Fruit fly (Drosophila melanogaster) whole organism, embryonic: ENCODE measurements around the gene Cyp9f2.

Source experiments
- CG12299 ChIP-seq: fragments of 200-800 bp; sonication (Bioruptor generic); optimal IDR thresholded peaks from 2 replicates; lab custom pipeline; 2018; ENCODE audit warnings: missing biosample characterization, mild to moderate bottlenecking, missing genetic modification characterization
- CG13287 ChIP-seq: fragments of 200-800 bp; sonication (Bioruptor generic); IDR thresholded peaks from 2 replicates; pipeline ENCODE4 v1.3.6; 2022; ENCODE audit warnings: missing biosample characterization, missing genetic modification characterization; ENCODE audit not compliant: partially characterized antibody
- CG15479 ChIP-seq: fragments of 200-800 bp; sonication (Bioruptor generic); optimal IDR thresholded peaks from 3 replicates; lab custom pipeline; 2019; ENCODE audit warnings: missing biosample characterization, mild to moderate bottlenecking, missing genetic modification characterization, moderate library complexity
- CG16779 ChIP-seq: fragments of 200-800 bp; sonication (Bioruptor generic); IDR thresholded peaks from 2 replicates; pipeline ENCODE4 v1.3.6; 2022; ENCODE audit warnings: missing biosample characterization, missing genetic modification characterization
- CG17328 ChIP-seq: fragments of 200-800 bp; sonication (Bioruptor generic); IDR thresholded peaks from 2 replicates; pipeline ENCODE4 v1.3.6; 2022; ENCODE audit warnings: missing biosample characterization, missing genetic modification characterization
- CG18476 ChIP-seq: fragments of 200-800 bp; sonication (Bioruptor generic); optimal IDR thresholded peaks from 2 replicates; lab custom pipeline; 2016; ENCODE audit warnings: missing biosample characterization, mild to moderate bottlenecking, missing genetic modification characterization
- CG31365 ChIP-seq: fragments of 200-800 bp; sonication (Bioruptor generic); optimal IDR thresholded peaks from 2 replicates; lab custom pipeline; 2018; ENCODE audit warnings: missing biosample characterization, mild to moderate bottlenecking, missing genetic modification characterization
- CG33213 ChIP-seq: fragments of 200-800 bp; sonication (Bioruptor generic); optimal IDR thresholded peaks from 3 replicates; lab custom pipeline; 2016; ENCODE audit warnings: missing biosample characterization, missing genetic modification characterization
- CG34422 ChIP-seq: fragments of 200-800 bp; sonication (Bioruptor generic); IDR thresholded peaks from 3 replicates; pipeline ENCODE4 v1.3.6; 2022; ENCODE audit warnings: missing biosample characterization, missing genetic modification characterization
- CG5245 ChIP-seq: fragments of 200-800 bp; sonication (Bioruptor generic); optimal IDR thresholded peaks from 3 replicates; lab custom pipeline; 2016; ENCODE audit warnings: missing biosample characterization, missing genetic modification characterization
- CG6683 ChIP-seq: fragments of 200-800 bp; sonication (Bioruptor generic); optimal IDR thresholded peaks from 2 replicates; lab custom pipeline; 2017; ENCODE audit warnings: missing biosample characterization, mild to moderate bottlenecking, missing genetic modification characterization, missing genetic modification reagents
- CG6689 ChIP-seq: fragments of 200-800 bp; sonication (Bioruptor generic); IDR thresholded peaks from 2 replicates; pipeline ENCODE4 v1.3.6; 2022; ENCODE audit warnings: missing biosample characterization, missing genetic modification characterization
- D ChIP-seq, 2 experiments: fragments of 200-800 bp in 1 of 2; fragments of >200 bp in 1 of 2; sonication (Bioruptor generic) in 1 of 2; optimal IDR thresholded peaks; 2 replicates in 1 of 2; 3 replicates in 1 of 2; lab custom pipeline; 2017; ENCODE audit warnings: mild to moderate bottlenecking in 1 of 2, missing biosample characterization in 1 of 2, missing genetic modification characterization in 1 of 2, missing genetic modification reagents in 1 of 2
- Deaf1 ChIP-seq: fragments of 200-800 bp; optimal IDR thresholded peaks from 3 replicates; lab custom pipeline; 2019; ENCODE audit warnings: missing biosample characterization, mild to moderate bottlenecking, missing genetic modification characterization, moderate library complexity
- Dfd ChIP-seq, 2 experiments: fragments of >200 bp; optimal IDR thresholded peaks; 2 replicates each; lab custom pipeline; 2017; ENCODE audit warnings: missing biosample characterization in 2 of 2, missing genetic modification characterization in 2 of 2
- Drgx ChIP-seq: fragments of 200-800 bp; sonication (Bioruptor generic); IDR thresholded peaks from 2 replicates; pipeline ENCODE4 v1.3.6; 2022; ENCODE audit warnings: missing biosample characterization, missing genetic modification characterization
- Spps ChIP-seq: fragments of 200-800 bp; sonication (Bioruptor generic); optimal IDR thresholded peaks from 2 replicates; lab custom pipeline; 2018; ENCODE audit warnings: missing biosample characterization, mild to moderate bottlenecking, missing genetic modification characterization
- Tbp ChIP-seq: fragments of >200 bp; optimal IDR thresholded peaks from 2 replicates; lab custom pipeline; 2018; ENCODE audit warnings: missing biosample characterization, missing genetic modification characterization
- ase ChIP-seq: fragments of 200-800 bp; sonication (Bioruptor generic); IDR thresholded peaks from 3 replicates; pipeline ENCODE4 v1.3.6; 2022; ENCODE audit warnings: missing biosample characterization, missing genetic modification characterization
- dm ChIP-seq: fragments of 200-800 bp; sonication (Bioruptor generic); optimal IDR thresholded peaks from 3 replicates; lab custom pipeline; 2016; ENCODE audit warnings: missing biosample characterization, missing genetic modification characterization
- exex ChIP-seq: fragments of 200-800 bp; sonication (Bioruptor generic); optimal IDR thresholded peaks from 4 replicates; lab custom pipeline; 2018; ENCODE audit warnings: missing biosample characterization, mild to moderate bottlenecking, missing genetic modification characterization, moderate library complexity
- fd96Cb ChIP-seq: fragments of 200-800 bp; sonication (Bioruptor generic); optimal IDR thresholded peaks from 2 replicates; lab custom pipeline; 2018; ENCODE audit warnings: missing biosample characterization, mild to moderate bottlenecking, missing genetic modification characterization, moderate library complexity
- grn ChIP-seq: fragments of 200-800 bp; sonication (Bioruptor generic); optimal IDR thresholded peaks from 3 replicates; lab custom pipeline; 2017; ENCODE audit warnings: missing biosample characterization, missing genetic modification characterization
- jigr1 ChIP-seq: fragments of 200-800 bp; sonication (Bioruptor generic); IDR thresholded peaks from 3 replicates; pipeline ENCODE4 v1.3.6; 2022; ENCODE audit warnings: missing biosample characterization, missing genetic modification characterization
- lmd ChIP-seq: fragments of 200-800 bp; sonication (Bioruptor generic); IDR thresholded peaks from 2 replicates; pipeline ENCODE4 v1.3.6; 2022; ENCODE audit warnings: missing biosample characterization, missing genetic modification characterization
- mirr ChIP-seq: fragments of 200-800 bp; sonication (Bioruptor generic); optimal IDR thresholded peaks from 3 replicates; lab custom pipeline; 2018; ENCODE audit warnings: missing biosample characterization, mild to moderate bottlenecking, missing genetic modification characterization
- pros ChIP-seq: fragments of 200-800 bp; sonication (Bioruptor generic); optimal IDR thresholded peaks from 3 replicates; lab custom pipeline; 2019; ENCODE audit warnings: missing biosample characterization, mild to moderate bottlenecking, missing genetic modification characterization, moderate library complexity
- scrt ChIP-seq: fragments of 200-800 bp; sonication (Bioruptor generic); optimal IDR thresholded peaks from 2 replicates; lab custom pipeline; 2018; ENCODE audit warnings: missing biosample characterization, mild to moderate bottlenecking, missing genetic modification characterization, moderate library complexity
- sisA ChIP-seq: fragments of 200-800 bp; sonication (Bioruptor generic); IDR thresholded peaks from 2 replicates; pipeline ENCODE4 v1.3.6; 2022; ENCODE audit warnings: missing biosample characterization, missing genetic modification characterization
- so ChIP-seq: fragments of 200-800 bp; sonication (Bioruptor generic); IDR thresholded peaks from 3 replicates; pipeline ENCODE4 v1.3.6; 2022; ENCODE audit warnings: missing biosample characterization, missing genetic modification characterization
- stwl ChIP-seq: fragments of 200-800 bp; sonication (Bioruptor generic); optimal IDR thresholded peaks from 3 replicates; lab custom pipeline; 2018; ENCODE audit warnings: missing biosample characterization, mild to moderate bottlenecking, missing genetic modification characterization, moderate library complexity
- sug ChIP-seq: fragments of 200-800 bp; optimal IDR thresholded peaks from 2 replicates; lab custom pipeline; 2019; ENCODE audit warnings: missing biosample characterization, mild to moderate bottlenecking, missing genetic modification characterization, moderate library complexity
- trh ChIP-seq: fragments of 200-800 bp; sonication (Bioruptor generic); optimal IDR thresholded peaks from 2 replicates; lab custom pipeline; 2016; ENCODE audit warnings: missing biosample characterization, missing genetic modification characterization
- tup ChIP-seq: fragments of 200-800 bp; sonication (Bioruptor generic); optimal IDR thresholded peaks from 2 replicates; lab custom pipeline; 2016; ENCODE audit warnings: missing biosample characterization, mild to moderate bottlenecking, missing genetic modification characterization, moderate library complexity
- vnd ChIP-seq: fragments of 200-800 bp; sonication (Bioruptor generic); IDR thresholded peaks from 3 replicates; pipeline ENCODE4 v1.3.6; 2022; ENCODE audit warnings: missing biosample characterization, missing genetic modification characterization; ENCODE audit not compliant: partially characterized antibody
- zen ChIP-seq: fragments of 200-800 bp; sonication (Bioruptor generic); optimal IDR thresholded peaks from 3 replicates; lab custom pipeline; 2018; ENCODE audit warnings: missing biosample characterization, mild to moderate bottlenecking, missing genetic modification characterization, moderate library complexity

The Cyp9f2 gene

dm6 chr3R:12382563-12382962 lies 23.3 kb downstream of the Cyp9f2 start, which contains the start of gene CG10035:
Gene CG10035, minus strand, starts transcription at chr3R:12382691.
- TF ChIP-seq stwl (tag; lab: Kevin White, UChicago) (no peak), trh (GFP tag; lab: Kevin White, UChicago) (no peak), pros (peak; percentile 12), D (optimal IDR thresholded peaks at IDR 0.05; lab: Kevin White, UChicago) (peak; percentile 55), D (GFP tag; optimal IDR thresholded peaks at IDR 0.05; lab: Kevin White, UChicago) (no peak), zen (tag; lab: Kevin White, UChicago) (peak; percentile 98), CG12299 (tag; lab: Kevin White, UChicago) (no peak), Tbp (GFP tag; lab: Kevin White, UChicago) (no peak), Deaf1 (tag; lab: Kevin White, UChicago) (no peak), CG15479 (peak; percentile 20), CG34422 (GFP tag; lab: Robert Waterston, UW) (no peak), vnd (GFP tag; lab: Robert Waterston, UW) (no peak)

dm6 chr3R:12381130-12381700 lies 24.6 kb downstream of the Cyp9f2 start:
- TF ChIP-seq CG13287 (GFP tag; lab: Robert Waterston, UW): no peak
- TF ChIP-seq Drgx (GFP tag; lab: Robert Waterston, UW): peak; percentile 55
- peak; percentile 79 for TF ChIP-seq CG18476
- TF ChIP-seq lmd (GFP tag; lab: Robert Waterston, UW): no peak
- no peak for TF ChIP-seq CG6683 (GFP tag; lab: Kevin White, UChicago)
- TF ChIP-seq Dfd (GFP tag; optimal IDR thresholded peaks at IDR 0.05; lab: Kevin White, UChicago): no peak

dm6 chr3R:12379708-12380107 lies 26.1 kb downstream of the Cyp9f2 start, which contains the start of gene GstD8:
Gene GstD8, plus strand, starts transcription at chr3R:12380008.
- TF ChIP-seq CG17328 (GFP tag; lab: Robert Waterston, UW) (no peak), zen (tag; lab: Kevin White, UChicago) (peak; percentile 56)

dm6 chr3R:12379249-12379648 lies 26.6 kb downstream of the Cyp9f2 start:
- TF ChIP-seq sug: peak; percentile 23
- TF ChIP-seq sisA (GFP tag; lab: Robert Waterston, UW): no peak
- no peak for TF ChIP-seq ase
- peak; percentile 9 for TF ChIP-seq grn (GFP tag; lab: Kevin White, UChicago)
- TF ChIP-seq Spps (tag; lab: Kevin White, UChicago): no peak
- TF ChIP-seq CG31365 (tag; lab: Kevin White, UChicago): no peak
- no peak for TF ChIP-seq so (GFP tag; lab: Robert Waterston, UW)
- TF ChIP-seq CG33213 (GFP tag; lab: Kevin White, UChicago): no peak
- TF ChIP-seq dm (GFP tag; lab: Kevin White, UChicago): no peak
- no peak for TF ChIP-seq CG5245 (GFP tag; lab: Kevin White, UChicago)
- TF ChIP-seq CG16779: no peak
- no peak for TF ChIP-seq jigr1 (GFP tag; lab: Robert Waterston, UW)
- TF ChIP-seq exex (tag; lab: Kevin White, UChicago): peak; percentile 79
- no peak for TF ChIP-seq tup (GFP tag; lab: Kevin White, UChicago)
- TF ChIP-seq CG6689 (GFP tag; lab: Robert Waterston, UW): no peak
- no peak for TF ChIP-seq fd96Cb (tag; lab: Kevin White, UChicago)
- peak; percentile 50 for TF ChIP-seq mirr
- no peak for TF ChIP-seq scrt (GFP tag; lab: Kevin White, UChicago)
